Worm (Caenorhabditis elegans) whole organism, L4 larva: ENCODE measurements around the gene srx-23.
A peak's percentile ranks its signal among the peaks of the same experiment; 100 is the strongest.

Experiments
- D1046.2 ChIP-seq: fragments of 200-800 bp; sonication (Bioruptor generic); IDR thresholded peaks from 2 replicates; pipeline ENCODE4 v1.3.6; 2022; ENCODE audit warnings: missing genetic modification characterization, missing compliant biosample characterization
- F44E2.7 ChIP-seq: fragments of 200-800 bp; sonication (Bioruptor generic); IDR thresholded peaks from 2 replicates; pipeline ENCODE4 v2.1.2; 2022; ENCODE audit warnings: missing genetic modification characterization, missing compliant biosample characterization
- F49E8.2 ChIP-seq: sonication (generic microtip); optimal IDR thresholded peaks from 2 replicates; lab custom pipeline; 2016; ENCODE audit warnings: missing compliant biosample characterization, mild to moderate bottlenecking, missing genetic modification characterization, borderline replicate concordance
- T20F7.1 ChIP-seq: fragments of 200-800 bp; sonication (Bioruptor generic); optimal IDR thresholded peaks from 2 replicates; lab custom pipeline; 2018; ENCODE audit warnings: mild to moderate bottlenecking, missing genetic modification characterization, missing compliant biosample characterization
- T26A8.4 ChIP-seq: fragments of 200-800 bp; sonication (Bioruptor generic); IDR thresholded peaks from 2 replicates; pipeline ENCODE4 v1.3.6; 2022; ENCODE audit warnings: missing genetic modification characterization, missing compliant biosample characterization
- Y105C5A.15 ChIP-seq: fragments of 200-800 bp; sonication (Bioruptor generic); IDR thresholded peaks from 2 replicates; pipeline ENCODE4 v1.3.6; 2022; ENCODE audit warnings: missing genetic modification characterization, missing compliant biosample characterization
- ZK337.2 ChIP-seq: fragments of 200-800 bp; sonication (Bioruptor generic); IDR thresholded peaks from 2 replicates; pipeline ENCODE4 v1.3.6; 2022; ENCODE audit warnings: missing genetic modification reagents, missing genetic modification characterization, missing compliant biosample characterization
- aha-1 ChIP-seq: fragments of 150-350 bp; peaks from one replicate; lab custom pipeline; 2014; ENCODE audit warnings: missing biosample characterization, missing genetic modification characterization
- ama-1 ChIP-seq: fragments of 150-350 bp; optimal IDR thresholded peaks from 2 replicates; lab custom pipeline; 2014; ENCODE audit warnings: inconsistent platforms, mixed read lengths
- arid-1 ChIP-seq: fragments of 200-800 bp; sonication (Bioruptor generic); conservative IDR thresholded peaks from 2 replicates; pipeline ENCODE4 v1.3.6; 2022; ENCODE audit warnings: missing genetic modification reagents, missing genetic modification characterization, missing compliant biosample characterization
- attf-4 ChIP-seq: sonication (generic microtip); optimal IDR thresholded peaks from 3 replicates; lab custom pipeline; 2017; ENCODE audit warnings: missing biosample characterization, missing genetic modification characterization
- ceh-28 ChIP-seq: fragments of 150-350 bp; optimal IDR thresholded peaks from 2 replicates; lab custom pipeline; 2014; ENCODE audit warnings: missing biosample characterization, missing genetic modification reagents, missing genetic modification characterization
- ceh-62 ChIP-seq: sonication (generic microtip); optimal IDR thresholded peaks from 2 replicates; lab custom pipeline; 2017; ENCODE audit warnings: missing biosample characterization, missing genetic modification characterization
- ctbp-1 ChIP-seq: fragments of 200-800 bp; sonication (Bioruptor generic); IDR thresholded peaks from 2 replicates; pipeline ENCODE4 v1.3.6; 2022; ENCODE audit warnings: missing genetic modification reagents, missing genetic modification characterization, missing compliant biosample characterization
- dmd-8 ChIP-seq: fragments of 200-800 bp; sonication (Bioruptor generic); IDR thresholded peaks from 2 replicates; pipeline ENCODE4 v1.3.6; 2022; ENCODE audit warnings: missing genetic modification characterization, missing compliant biosample characterization
- dmd-9 ChIP-seq: fragments of 200-800 bp; sonication (Bioruptor generic); IDR thresholded peaks from 2 replicates; pipeline ENCODE4 v1.3.6; 2022; ENCODE audit warnings: missing genetic modification reagents, missing genetic modification characterization, missing compliant biosample characterization
- duxl-1 ChIP-seq: sonication (generic microtip); optimal IDR thresholded peaks from 2 replicates; lab custom pipeline; 2016; ENCODE audit warnings: mild to moderate bottlenecking, missing genetic modification characterization, moderate library complexity, missing compliant biosample characterization; ENCODE audit not compliant: poor library complexity
- egl-27 ChIP-seq: sonication (generic microtip); optimal IDR thresholded peaks from 3 replicates; lab custom pipeline; 2017; ENCODE audit warnings: missing biosample characterization, missing genetic modification reagents, missing genetic modification characterization
- egl-43 ChIP-seq: fragments of 200-800 bp; sonication (Bioruptor generic); IDR thresholded peaks from 2 replicates; pipeline ENCODE4 v1.3.6; 2022; ENCODE audit warnings: missing genetic modification reagents, missing genetic modification characterization, missing compliant biosample characterization
- fkh-10 ChIP-seq: fragments of 150-350 bp; optimal IDR thresholded peaks from 2 replicates; lab custom pipeline; 2014; ENCODE audit warnings: missing biosample characterization, missing genetic modification reagents, missing genetic modification characterization
- gei-8 ChIP-seq: fragments of 200-800 bp; sonication (Bioruptor generic); optimal IDR thresholded peaks from 2 replicates; lab custom pipeline; 2018; ENCODE audit warnings: mild to moderate bottlenecking, missing genetic modification characterization, missing compliant biosample characterization
- hmg-1.1 ChIP-seq: fragments of 200-800 bp; sonication (Bioruptor generic); IDR thresholded peaks from 2 replicates; pipeline ENCODE4 v1.3.6; 2022; ENCODE audit warnings: missing genetic modification reagents, missing genetic modification characterization, missing compliant biosample characterization
- jun-1 ChIP-seq: fragments of 150-350 bp; optimal IDR thresholded peaks from 2 replicates; lab custom pipeline; 2014; ENCODE audit warnings: missing biosample characterization, missing genetic modification reagents, missing genetic modification characterization
- lin-13 ChIP-seq: fragments of 150-350 bp; optimal IDR thresholded peaks from 2 replicates; lab custom pipeline; 2014; ENCODE audit warnings: missing biosample characterization, missing genetic modification reagents, missing genetic modification characterization
- lin-29 ChIP-seq: fragments of 200-800 bp; sonication (Bioruptor generic); IDR thresholded peaks from 2 replicates; pipeline ENCODE4 v1.3.6; 2022; ENCODE audit warnings: missing genetic modification reagents, missing genetic modification characterization, missing compliant biosample characterization
- lir-3 ChIP-seq: sonication (generic microtip); optimal IDR thresholded peaks from 2 replicates; lab custom pipeline; 2016; ENCODE audit warnings: mild to moderate bottlenecking, missing genetic modification characterization, missing compliant biosample characterization
- madf-9 ChIP-seq: fragments of 200-800 bp; sonication (Bioruptor generic); conservative IDR thresholded peaks from 2 replicates; pipeline ENCODE4 v1.3.6; 2022; ENCODE audit warnings: missing genetic modification reagents, missing genetic modification characterization, missing compliant biosample characterization
- mep-1 ChIP-seq: fragments of 150-350 bp; sonication (generic microtip); optimal IDR thresholded peaks from 3 replicates; lab custom pipeline; 2014; ENCODE audit warnings: missing biosample characterization, missing genetic modification characterization
- mxl-2 ChIP-seq: fragments of 200-800 bp; sonication (Bioruptor generic); conservative IDR thresholded peaks from 2 replicates; pipeline ENCODE4 v1.3.6; 2022; ENCODE audit warnings: missing genetic modification reagents, missing genetic modification characterization, missing compliant biosample characterization
- nhr-10 ChIP-seq: fragments of 150-350 bp; optimal IDR thresholded peaks from 2 replicates; lab custom pipeline; 2014; ENCODE audit warnings: missing biosample characterization, missing genetic modification characterization
- nhr-111 ChIP-seq: fragments of 200-800 bp; sonication (Bioruptor generic); optimal IDR thresholded peaks from 2 replicates; lab custom pipeline; 2018; ENCODE audit warnings: mild to moderate bottlenecking, missing genetic modification characterization, missing compliant biosample characterization
- nhr-25 ChIP-seq: sonication (generic microtip); optimal IDR thresholded peaks from 2 replicates; lab custom pipeline; 2017; ENCODE audit warnings: missing genetic modification characterization, mild to moderate bottlenecking, missing compliant biosample characterization, antibody characterized with exemption, moderate library complexity, borderline replicate concordance; ENCODE audit not compliant: insufficient read depth
- nhr-28 ChIP-seq: fragments of 150-350 bp; optimal IDR thresholded peaks from 2 replicates; lab custom pipeline; 2014; ENCODE audit warnings: missing biosample characterization, missing genetic modification characterization
- nhr-77 ChIP-seq: fragments of 150-350 bp; optimal IDR thresholded peaks from 2 replicates; lab custom pipeline; 2014; ENCODE audit warnings: missing biosample characterization, missing genetic modification characterization
- sdz-12 ChIP-seq: fragments of 200-800 bp; sonication (Bioruptor generic); optimal IDR thresholded peaks from 2 replicates; lab custom pipeline; 2018; ENCODE audit warnings: mild to moderate bottlenecking, missing genetic modification characterization, missing compliant biosample characterization
- skn-1 ChIP-seq: fragments of 150-350 bp; optimal IDR thresholded peaks from 2 replicates; lab custom pipeline; 2014; ENCODE audit warnings: missing biosample characterization, missing genetic modification characterization
- snpc-4 ChIP-seq: fragments of 150-350 bp; optimal IDR thresholded peaks from 2 replicates; lab custom pipeline; 2014; ENCODE audit warnings: missing biosample characterization, missing genetic modification characterization
- spr-1 ChIP-seq: sonication (generic microtip); optimal IDR thresholded peaks from 2 replicates; lab custom pipeline; 2016; ENCODE audit warnings: mild to moderate bottlenecking, missing genetic modification characterization, missing compliant biosample characterization
- spr-3 ChIP-seq: fragments of 200-800 bp; sonication (Bioruptor generic); optimal IDR thresholded peaks from 2 replicates; lab custom pipeline; 2018; ENCODE audit warnings: mild to moderate bottlenecking, missing genetic modification characterization, missing compliant biosample characterization
- tra-1 ChIP-seq: fragments of 200-800 bp; sonication (Bioruptor generic); IDR thresholded peaks from 2 replicates; pipeline ENCODE4 v1.3.6; 2022; ENCODE audit warnings: missing genetic modification reagents, missing genetic modification characterization, missing compliant biosample characterization
- unc-62 ChIP-seq, 3 experiments: fragments of 150-350 bp in 1 of 3; sonication (generic microtip); optimal IDR thresholded peaks in 2 of 3; peaks in 1 of 3; 1 replicate in 1 of 3; 2 replicates in 2 of 3; lab custom pipeline; 2014 to 2017; ENCODE audit warnings: missing biosample characterization in 3 of 3, missing genetic modification characterization in 3 of 3, missing genetic modification reagents in 3 of 3, missing genotype in 1 of 3
- vab-7 ChIP-seq: fragments of 200-800 bp; sonication (Bioruptor generic); IDR thresholded peaks from 2 replicates; pipeline ENCODE4 v1.3.6; 2022; ENCODE audit warnings: missing genetic modification reagents, missing genetic modification characterization, missing compliant biosample characterization
- zfp-2 ChIP-seq: sonication (generic microtip); optimal IDR thresholded peaks from 2 replicates; lab custom pipeline; 2016; ENCODE audit warnings: mild to moderate bottlenecking, missing genetic modification characterization, missing compliant biosample characterization
- zfp-3 ChIP-seq: fragments of 200-800 bp; sonication (Bioruptor generic); conservative IDR thresholded peaks from 2 replicates; pipeline ENCODE4 v1.3.6; 2022; ENCODE audit warnings: missing genetic modification reagents, missing genetic modification characterization, missing compliant biosample characterization
- zip-11 ChIP-seq: fragments of 200-800 bp; sonication (Bioruptor generic); IDR thresholded peaks from 2 replicates; pipeline ENCODE4 v1.3.6; 2022; ENCODE audit warnings: missing genetic modification characterization, missing compliant biosample characterization
- zip-2 ChIP-seq: fragments of 150-350 bp; optimal IDR thresholded peaks from 2 replicates; lab custom pipeline; 2014; ENCODE audit warnings: missing biosample characterization, missing genetic modification characterization
- ztf-7 ChIP-seq: fragments of 150-350 bp; optimal IDR thresholded peaks from 2 replicates; lab custom pipeline; 2014; ENCODE audit warnings: missing biosample characterization, missing genetic modification characterization

The srx-23 gene

DNA sequence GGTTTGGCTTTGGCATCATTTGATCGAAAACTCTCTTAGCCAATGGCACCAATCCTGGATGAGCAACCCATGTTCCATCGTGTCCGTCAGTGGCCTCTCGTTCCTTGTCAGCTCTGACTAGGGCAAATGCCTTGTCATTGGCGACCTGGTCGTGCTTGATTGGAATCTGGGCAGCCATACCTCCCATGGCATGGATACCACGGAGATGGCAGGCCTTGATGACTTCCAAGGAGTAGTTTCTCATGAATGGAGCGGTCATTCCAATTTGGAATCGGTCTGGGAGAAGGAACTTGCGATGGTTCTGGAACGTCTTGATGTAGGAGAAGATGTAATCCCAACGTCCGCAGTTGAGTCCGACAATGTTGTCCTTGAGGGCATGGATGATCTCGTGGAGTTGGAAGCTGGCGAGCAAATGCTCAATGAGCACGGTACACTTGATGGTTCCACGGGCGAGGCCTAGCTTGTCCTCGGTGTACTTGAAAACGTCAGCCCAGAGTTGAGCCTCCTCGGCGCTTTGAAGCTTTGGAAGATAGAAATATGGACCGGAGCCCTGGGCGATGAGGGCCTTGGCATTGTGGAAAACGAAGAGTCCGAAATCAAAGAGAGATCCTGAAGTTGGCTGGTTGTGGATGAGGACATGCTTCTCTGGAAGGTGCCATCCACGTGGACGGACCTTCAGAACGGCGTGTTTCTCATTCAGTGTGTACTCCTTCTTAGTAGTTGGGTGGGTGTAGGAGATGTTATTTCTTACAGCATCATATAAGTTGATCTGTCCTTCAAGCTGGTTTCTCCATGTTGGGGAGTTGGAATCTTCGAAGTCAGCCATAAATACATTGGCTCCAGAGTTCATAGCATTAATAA is 43.0 kb downstream of the srx-23 start (continued):
- TF ChIP-seq egl-27 (tag; lab: Kevin White, UChicago) (no peak), snpc-4 (tag; lab: Kevin White, UChicago) (no peak), nhr-111 (no peak), nhr-10 (tag; lab: Kevin White, UChicago) (no peak), dmd-8 (GFP tag; lab: Robert Waterston, UW) (peak; percentile 65; the same call in 1 of the 2 replicates), T26A8.4 (peak; percentile 5), arid-1 (GFP tag; lab: Robert Waterston, UW) (0 out of 2 replicates have a peak, but pooled peaks have one; percentile 12), unc-62 (GFP tag; optimal IDR thresholded peaks at IDR 0.05 in 1 of 2; lab: Kevin White, UChicago) (peak in 1 of 2 experiments; percentile 90), unc-62 (tag; optimal IDR thresholded peaks at IDR 0.05; lab: Kevin White, UChicago) (no peak), F44E2.7 (0 out of 2 replicates have a peak, but pooled peaks have one; percentile 2), madf-9 (GFP tag; lab: Robert Waterston, UW) (no peak), spr-1 (no peak), lin-29 (no peak), dmd-9 (GFP tag; lab: Robert Waterston, UW) (no peak), mxl-2 (GFP tag; lab: Robert Waterston, UW) (no peak; the same call in 1 of the 2 replicates), gei-8 (GFP tag; lab: Kevin White, UChicago) (no peak), egl-43 (GFP tag; lab: Robert Waterston, UW) (no peak), ceh-62 (no peak), sdz-12 (no peak)

DNA sequence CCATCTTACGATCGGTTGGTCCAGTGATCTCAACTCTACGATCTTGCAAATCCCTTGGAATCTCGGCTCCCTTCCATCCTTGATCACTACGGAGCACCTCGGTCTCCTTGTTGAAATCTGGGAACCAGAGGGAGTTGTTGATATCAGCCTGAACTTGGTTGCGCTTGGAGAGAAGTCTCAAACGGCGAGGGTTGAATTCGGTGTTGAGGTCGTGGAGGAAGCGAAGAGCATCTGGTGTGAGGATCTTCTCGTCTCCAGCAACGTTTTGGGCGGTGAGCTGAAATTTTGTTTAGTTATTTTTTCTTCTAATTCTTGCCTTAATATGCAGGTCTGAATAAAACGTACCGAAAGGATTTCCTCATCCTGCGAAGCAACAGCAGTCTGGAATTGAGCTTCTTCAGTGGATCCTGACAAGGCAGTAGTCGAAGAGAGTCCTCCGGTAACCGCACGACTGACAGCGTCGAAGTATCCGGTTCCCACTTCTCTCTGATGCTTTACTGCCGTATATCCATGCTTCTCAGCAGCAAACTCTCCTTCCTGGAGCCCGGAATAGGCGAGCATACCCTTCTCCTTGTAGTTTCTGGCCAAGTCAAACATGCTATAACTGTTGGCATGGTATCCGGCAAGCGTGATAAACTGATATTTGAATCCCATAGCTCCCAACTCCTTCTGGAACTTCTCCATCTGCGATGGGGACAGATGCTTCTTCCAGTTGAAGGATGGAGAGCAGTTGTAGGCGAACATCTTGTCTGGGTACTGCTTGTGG is 43.9 kb downstream of the srx-23 start:
- TF ChIP-seq nhr-111 (no peak), fkh-10 (no peak), mep-1 (no peak), ztf-7 (tag; lab: Kevin White, UChicago) (no peak), F49E8.2 (tag; lab: Kevin White, UChicago) (no peak), nhr-28 (tag; lab: Kevin White, UChicago) (no peak), D1046.2 (GFP tag; lab: Robert Waterston, UW) (no peak), ceh-28 (no peak), jun-1 (tag; lab: Kevin White, UChicago) (peak; percentile 36), spr-3 (no peak), zfp-2 (tag; lab: Kevin White, UChicago) (no peak), aha-1 (peak; percentile 96), Y105C5A.15 (GFP tag; lab: Robert Waterston, UW) (no peak), ctbp-1 (GFP tag; lab: Robert Waterston, UW) (no peak), ZK337.2 (no peak), zip-2 (tag; lab: Kevin White, UChicago) (no peak), nhr-25 (peak; percentile 2), nhr-77 (no peak), spr-1 (no peak), lin-29 (no peak), snpc-4 (tag; lab: Kevin White, UChicago) (no peak), lin-13 (GFP tag; lab: Kevin White, UChicago) (no peak), vab-7 (no peak), lir-3 (tag; lab: Kevin White, UChicago) (no peak), tra-1 (no peak), attf-4 (tag; lab: Kevin White, UChicago) (no peak), hmg-1.1 (GFP tag; lab: Robert Waterston, UW) (no peak), unc-62 (GFP tag; optimal IDR thresholded peaks at IDR 0.05 in 1 of 2; lab: Kevin White, UChicago) (no peak), unc-62 (tag; optimal IDR thresholded peaks at IDR 0.05; lab: Kevin White, UChicago) (no peak), zip-11 (GFP tag; lab: Robert Waterston, UW) (0 out of 2 replicates have a peak, but pooled peaks have one; percentile 29), skn-1 (no peak), T20F7.1 (GFP tag; lab: Kevin White, UChicago) (no peak), zfp-3 (GFP tag; lab: Robert Waterston, UW) (no peak), ama-1 (lab: Kevin White, UChicago) (peak; percentile 93), duxl-1 (tag; lab: Kevin White, UChicago) (no peak)
